Worm (Caenorhabditis elegans) whole organism, mixed stage, embryonic: ENCODE data around the gene srab-3.

Source experiments
- M03D4.4 ChIP-seq: sonication (generic microtip); optimal IDR thresholded peaks from 2 replicates; lab custom pipeline; 2017; ENCODE audit warnings: mild to moderate bottlenecking, missing genetic modification characterization, missing compliant biosample characterization
- bed-3 ChIP-seq: fragments of 200-800 bp; sonication (Bioruptor generic); optimal IDR thresholded peaks from 3 replicates; lab custom pipeline; 2018; ENCODE audit warnings: mild to moderate bottlenecking, missing genetic modification characterization, moderate library complexity, missing compliant biosample characterization
- blmp-1 ChIP-seq: fragments of 150-350 bp; optimal IDR thresholded peaks from 2 replicates; lab custom pipeline; 2014; ENCODE audit warnings: missing biosample characterization, missing genetic modification characterization
- ceh-43 ChIP-seq: fragments of 200-800 bp; sonication (Bioruptor generic); optimal IDR thresholded peaks from 2 replicates; lab custom pipeline; 2018; ENCODE audit warnings: mild to moderate bottlenecking, missing genetic modification characterization, moderate library complexity, missing compliant biosample characterization
- ceh-83 ChIP-seq: fragments of 200-800 bp; sonication (Bioruptor generic); optimal IDR thresholded peaks from 2 replicates; lab custom pipeline; 2018; ENCODE audit warnings: mild to moderate bottlenecking, missing genetic modification characterization, missing compliant biosample characterization
- ces-1 ChIP-seq: fragments of 150-350 bp; optimal IDR thresholded peaks from 2 replicates; lab custom pipeline; 2014; ENCODE audit warnings: missing biosample characterization, missing genetic modification reagents, missing genetic modification characterization
- cnd-1 ChIP-seq: fragments of 200-800 bp; sonication (Bioruptor generic); optimal IDR thresholded peaks from 2 replicates; lab custom pipeline; 2018; ENCODE audit warnings: mild to moderate bottlenecking, missing genetic modification characterization, missing compliant biosample characterization
- elt-1 ChIP-seq: sonication (generic microtip); optimal IDR thresholded peaks from 2 replicates; lab custom pipeline; 2017; ENCODE audit warnings: missing genetic modification characterization, mild to moderate bottlenecking, missing compliant biosample characterization, antibody characterized with exemption, moderate library complexity, borderline replicate concordance; ENCODE audit not compliant: insufficient read depth
- elt-3 ChIP-seq: fragments of 150-350 bp; optimal IDR thresholded peaks from 2 replicates; lab custom pipeline; 2014; ENCODE audit warnings: missing biosample characterization, missing genetic modification characterization
- ham-2 ChIP-seq: fragments of 200-800 bp; sonication (Bioruptor generic); optimal IDR thresholded peaks from 2 replicates; lab custom pipeline; 2018; ENCODE audit warnings: mild to moderate bottlenecking, missing genetic modification characterization, missing compliant biosample characterization
- hlh-1 ChIP-seq: fragments of 150-350 bp; optimal IDR thresholded peaks from 2 replicates; lab custom pipeline; 2014; ENCODE audit warnings: missing biosample characterization, missing genetic modification reagents, missing genetic modification characterization
- lin-32 ChIP-seq: fragments of 200-800 bp; sonication (Bioruptor generic); optimal IDR thresholded peaks from 2 replicates; lab custom pipeline; 2018; ENCODE audit warnings: mild to moderate bottlenecking, missing genetic modification characterization, missing compliant biosample characterization
- mab-5 ChIP-seq: fragments of 150-350 bp; optimal IDR thresholded peaks from 2 replicates; lab custom pipeline; 2014; ENCODE audit warnings: missing biosample characterization, missing genetic modification characterization
- mep-1 ChIP-seq: fragments of 150-350 bp; optimal IDR thresholded peaks from 2 replicates; lab custom pipeline; 2017; ENCODE audit warnings: missing biosample characterization, missing genetic modification reagents, missing genetic modification characterization, inconsistent platforms
- mls-2 ChIP-seq: sonication (generic microtip); optimal IDR thresholded peaks from 2 replicates; lab custom pipeline; 2016; ENCODE audit warnings: mild to moderate bottlenecking, missing genetic modification characterization, moderate library complexity, missing compliant biosample characterization
- nhr-12 ChIP-seq: fragments of 150-350 bp; optimal IDR thresholded peaks from 2 replicates; lab custom pipeline; 2014; ENCODE audit warnings: missing biosample characterization, missing genetic modification characterization
- nhr-2 ChIP-seq: fragments of 150-350 bp; optimal IDR thresholded peaks from 2 replicates; lab custom pipeline; 2014; ENCODE audit warnings: missing biosample characterization, missing genetic modification characterization
- nhr-237 ChIP-seq: fragments of 150-350 bp; optimal IDR thresholded peaks from 2 replicates; lab custom pipeline; 2014; ENCODE audit warnings: missing biosample characterization, missing genetic modification characterization
- nhr-28 ChIP-seq: fragments of 150-350 bp; optimal IDR thresholded peaks from 2 replicates; lab custom pipeline; 2014; ENCODE audit warnings: missing biosample characterization, missing genetic modification characterization
- pha-4 ChIP-seq: fragments of 150-350 bp; optimal IDR thresholded peaks from 2 replicates; lab custom pipeline; 2018; ENCODE audit warnings: missing biosample characterization, missing genetic modification reagents, missing genetic modification characterization
- sem-2 ChIP-seq: fragments of 200-800 bp; sonication (Bioruptor generic); optimal IDR thresholded peaks from 2 replicates; lab custom pipeline; 2018; ENCODE audit warnings: mild to moderate bottlenecking, missing genetic modification characterization, missing compliant biosample characterization
- sptf-1 ChIP-seq: sonication (generic microtip); optimal IDR thresholded peaks from 2 replicates; lab custom pipeline; 2017; ENCODE audit warnings: mild to moderate bottlenecking, missing genetic modification characterization, moderate library complexity, missing compliant biosample characterization
- tbx-8 ChIP-seq: fragments of 200-800 bp; sonication (Bioruptor generic); optimal IDR thresholded peaks from 2 replicates; lab custom pipeline; 2018; ENCODE audit warnings: mild to moderate bottlenecking, missing genetic modification characterization, moderate library complexity, missing compliant biosample characterization
- unc-120 ChIP-seq: sonication (generic microtip); optimal IDR thresholded peaks from 2 replicates; lab custom pipeline; 2017; ENCODE audit warnings: missing genetic modification characterization, missing compliant biosample characterization; ENCODE audit not compliant: poor library complexity, severe bottlenecking
- unc-39 ChIP-seq: fragments of 150-350 bp; optimal IDR thresholded peaks from 2 replicates; lab custom pipeline; 2014; ENCODE audit warnings: missing biosample characterization, missing genetic modification characterization
- zip-8 ChIP-seq: fragments of 150-350 bp; optimal IDR thresholded peaks from 2 replicates; lab custom pipeline; 2014; ENCODE audit warnings: missing biosample characterization, missing genetic modification characterization
- ztf-11 ChIP-seq: fragments of 150-350 bp; optimal IDR thresholded peaks from 2 replicates; lab custom pipeline; 2014; ENCODE audit warnings: missing biosample characterization, missing genetic modification characterization

srab-3 gene

ce11 chrV:5089497-5090134, 18.1 kb downstream of the srab-3 start, which contains the start of gene glb-32:
TSS of gene glb-32 (minus strand) at chrV:5089547.
- TF ChIP-seq sem-2 (GFP tag; lab: Kevin White, UChicago) (no peak), unc-120 (tag; lab: Kevin White, UChicago) (no peak), sptf-1 (tag; lab: Kevin White, UChicago) (no peak), nhr-28 (tag; lab: Kevin White, UChicago) (no peak), ceh-83 (GFP tag; lab: Kevin White, UChicago) (no peak), tbx-8 (GFP tag; lab: Kevin White, UChicago) (no peak)

- TF ChIP-seq mep-1 (tag; lab: Kevin White, UChicago): no peak
- TF ChIP-seq elt-1 (tag; lab: Kevin White, UChicago): no peak
- TF ChIP-seq ces-1: no peak
- no peak for TF ChIP-seq nhr-2 (tag; lab: Kevin White, UChicago)
- TF ChIP-seq blmp-1 (tag; lab: Kevin White, UChicago): no peak
- no peak for TF ChIP-seq tbx-8 (GFP tag; lab: Kevin White, UChicago)
- TF ChIP-seq unc-39 (tag; lab: Kevin White, UChicago): no peak
- TF ChIP-seq lin-32 (GFP tag; lab: Kevin White, UChicago): no peak
- TF ChIP-seq elt-3: no peak
- TF ChIP-seq nhr-12 (tag; lab: Kevin White, UChicago): no peak
- no peak for TF ChIP-seq mab-5 (tag; lab: Kevin White, UChicago)
- no peak for TF ChIP-seq ham-2
- no peak for TF ChIP-seq hlh-1 (tag; lab: Kevin White, UChicago)
- no peak for TF ChIP-seq nhr-237 (tag; lab: Kevin White, UChicago)
- TF ChIP-seq M03D4.4 (tag; lab: Kevin White, UChicago): no peak
- TF ChIP-seq sem-2 (GFP tag; lab: Kevin White, UChicago): no peak
- TF ChIP-seq unc-120 (tag; lab: Kevin White, UChicago): no peak
- no peak for TF ChIP-seq bed-3 (GFP tag; lab: Kevin White, UChicago)
These were observed 19.4 kb downstream of the srab-3 start for ce11 chrV:5088311-5088710.

ce11 chrV:5086919-5087404, 20.8 kb downstream of the srab-3 start, which contains the start of gene Y58A7A.5:
TSS of gene Y58A7A.5 (minus strand) at chrV:5086969.
- TF ChIP-seq nhr-12 (tag; lab: Kevin White, UChicago) (no peak), cnd-1 (tag; lab: Kevin White, UChicago) (no peak), zip-8 (peak; percentile 15), M03D4.4 (tag; lab: Kevin White, UChicago) (no peak)

ce11 chrV:5084957-5085465, 22.7 kb downstream of the srab-3 start, which contains the start of gene Y58A7A.4:
TSS of gene Y58A7A.4 (minus strand) at chrV:5085007.
- TF ChIP-seq pha-4 (tag; lab: Kevin White, UChicago) (no peak), ham-2 (no peak), nhr-237 (tag; lab: Kevin White, UChicago) (no peak), ces-1 (no peak), mls-2 (tag; lab: Kevin White, UChicago) (no peak)

ce11 chrV:5080853-5081338, 26.8 kb downstream of the srab-3 start, which contains the start of gene Y58A7A.3:
TSS of gene Y58A7A.3 (minus strand) at chrV:5080903.
- no peak for TF ChIP-seq bed-3 (GFP tag; lab: Kevin White, UChicago)
- TF ChIP-seq ceh-43 (GFP tag; lab: Kevin White, UChicago): no peak
- TF ChIP-seq zip-8: peak; percentile 1
- peak; percentile 86 for TF ChIP-seq elt-3

ce11 chrV:5072082-5072481, 35.6 kb downstream of the srab-3 start, which contains the start of gene Y58A7A.2:
TSS of gene Y58A7A.2 (minus strand) at chrV:5072182.
- TF ChIP-seq unc-120 (tag; lab: Kevin White, UChicago) (no peak), sptf-1 (tag; lab: Kevin White, UChicago) (no peak), elt-1 (tag; lab: Kevin White, UChicago) (no peak), nhr-28 (tag; lab: Kevin White, UChicago) (no peak), tbx-8 (GFP tag; lab: Kevin White, UChicago) (no peak), nhr-12 (tag; lab: Kevin White, UChicago) (no peak), bed-3 (GFP tag; lab: Kevin White, UChicago) (no peak), cnd-1 (tag; lab: Kevin White, UChicago) (no peak), ztf-11 (tag; lab: Kevin White, UChicago) (no peak), ceh-83 (GFP tag; lab: Kevin White, UChicago) (no peak)
